Fruit fly (Drosophila melanogaster): Measurements from ENCODE around the gene RunxB.

Gene RunxB

DNA sequence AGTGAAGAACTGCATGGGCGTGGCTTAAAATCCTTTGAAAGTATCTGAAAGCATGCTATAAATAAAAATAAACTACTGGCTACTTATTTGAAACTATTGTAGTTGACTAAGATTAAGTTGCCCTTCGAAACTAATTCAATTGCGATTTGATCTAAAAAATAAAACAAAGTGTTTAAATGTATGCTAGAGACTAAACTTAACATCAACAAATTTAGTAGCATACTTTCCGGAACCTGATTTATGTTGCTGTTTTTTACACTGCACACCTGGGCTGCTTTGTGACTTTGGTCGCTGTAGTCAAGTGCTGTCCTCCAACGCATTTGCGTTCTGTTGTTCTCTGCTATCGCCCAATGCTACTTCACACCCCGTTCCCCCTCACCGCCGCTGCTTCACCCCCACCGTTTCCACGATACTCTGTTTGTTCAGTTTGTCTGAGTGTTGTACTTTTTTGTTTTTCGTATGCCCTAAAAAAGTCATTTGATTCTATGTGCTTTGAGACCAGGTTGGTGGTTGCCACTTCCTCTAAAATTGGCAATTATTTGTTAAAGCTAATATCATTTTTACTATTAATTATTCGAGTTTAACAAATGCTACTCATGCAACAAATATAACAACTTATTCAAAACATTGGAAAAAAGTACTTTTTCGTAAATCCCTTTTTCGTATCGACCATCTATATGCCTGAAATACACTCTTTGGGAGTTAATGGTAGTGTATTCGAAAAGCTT lies 35.4 kb upstream of the RunxB start (continued):
- peak; percentile 37 for TF ChIP-seq Eip75B (GFP tag; optimal IDR thresholded peaks at IDR 0.05)
- peak; percentile 49 for TF ChIP-seq Smox (GFP tag; optimal IDR thresholded peaks at IDR 0.05)
- TF ChIP-seq Blimp-1 (GFP tag; optimal IDR thresholded peaks at IDR 0.05): peak; percentile 29
- peak; percentile 13 for TF ChIP-seq CG16779 (tag; optimal IDR thresholded peaks at IDR 0.05)
- no peak for TF ChIP-seq Eip93F (GFP tag; optimal IDR thresholded peaks at IDR 0.05)
- TF ChIP-seq acj6 (GFP tag; optimal IDR thresholded peaks at IDR 0.05): peak; percentile 27
- TF ChIP-seq CG11902 (GFP tag; optimal IDR thresholded peaks at IDR 0.05): no peak
- peak; percentile 68 for TF ChIP-seq Met (GFP tag; optimal IDR thresholded peaks at IDR 0.05)
- TF ChIP-seq CG6276 (GFP tag; optimal IDR thresholded peaks at IDR 0.05): peak; percentile 18
- no peak for TF ChIP-seq CG3919 (GFP tag; optimal IDR thresholded peaks at IDR 0.05)
- no peak for TF ChIP-seq Lpt (GFP tag; optimal IDR thresholded peaks at IDR 0.05)
- TF ChIP-seq CG7368 (GFP tag; optimal IDR thresholded peaks at IDR 0.05): no peak
- TF ChIP-seq CG8632 (GFP tag; optimal IDR thresholded peaks at IDR 0.05): peak; percentile 23
- no peak for TF ChIP-seq CG8319 (GFP tag; optimal IDR thresholded peaks at IDR 0.05)
- peak; percentile 50 for TF ChIP-seq pdm3 (GFP tag; optimal IDR thresholded peaks at IDR 0.05)
- TF ChIP-seq spab (GFP tag; optimal IDR thresholded peaks at IDR 0.05): peak; percentile 39
- TF ChIP-seq Sox14 (GFP tag; optimal IDR thresholded peaks at IDR 0.05): peak; percentile 58
- peak; percentile 9 for TF ChIP-seq CG6808 (GFP tag; optimal IDR thresholded peaks at IDR 0.05)
- TF ChIP-seq CG31627 (GFP tag; optimal IDR thresholded peaks at IDR 0.05): peak; percentile 43
- TF ChIP-seq salr (GFP tag; optimal IDR thresholded peaks at IDR 0.05): peak in 1 of 2 experiments; percentile 48
- peak; percentile 48 for TF ChIP-seq Hr39 (GFP tag; optimal IDR thresholded peaks at IDR 0.05)
- peak; percentile 61 for TF ChIP-seq lz (GFP tag; optimal IDR thresholded peaks at IDR 0.05)
- TF ChIP-seq Ets21C (GFP tag; optimal IDR thresholded peaks at IDR 0.05): peak; percentile 21

DNA sequence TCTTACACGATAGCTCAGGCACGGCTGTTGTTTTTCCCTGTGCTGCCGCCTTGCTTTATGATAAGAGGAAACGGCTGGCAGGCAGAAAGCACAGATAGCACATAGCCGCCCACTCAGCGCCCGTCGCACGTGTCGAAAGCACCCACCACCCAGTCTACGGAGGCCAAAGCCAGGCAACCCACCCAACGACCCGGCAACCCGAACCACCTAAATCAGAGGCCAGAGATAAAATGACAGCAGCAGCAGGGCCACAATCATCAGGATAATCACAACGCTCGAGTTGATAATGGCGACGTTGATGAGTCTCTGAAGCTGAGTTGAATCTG lies 34.8 kb upstream of the RunxB start:
- TF ChIP-seq Hr39 (GFP tag; optimal IDR thresholded peaks at IDR 0.05): no peak
- no peak for TF ChIP-seq Blimp-1 (GFP tag; optimal IDR thresholded peaks at IDR 0.05)
- TF ChIP-seq spab (GFP tag; optimal IDR thresholded peaks at IDR 0.05): no peak
- TF ChIP-seq Met (GFP tag; optimal IDR thresholded peaks at IDR 0.05): peak; percentile 7
- no peak for TF ChIP-seq CG1621 (tag; optimal IDR thresholded peaks at IDR 0.05)
- no peak for TF ChIP-seq CG8119 (GFP tag; IDR thresholded peaks at IDR 0.05)
- TF ChIP-seq eg (GFP tag; IDR thresholded peaks at IDR 0.05): no peak
- no peak for TF ChIP-seq CG6854 (GFP tag; optimal IDR thresholded peaks at IDR 0.05)
- no peak for TF ChIP-seq CG3919 (GFP tag; optimal IDR thresholded peaks at IDR 0.05)
- TF ChIP-seq fd85E (GFP tag; optimal IDR thresholded peaks at IDR 0.05): no peak
- no peak for TF ChIP-seq Ets21C (GFP tag; optimal IDR thresholded peaks at IDR 0.05)
- no peak for TF ChIP-seq Sox14 (GFP tag; optimal IDR thresholded peaks at IDR 0.05)
- no peak for TF ChIP-seq CG8632 (GFP tag; optimal IDR thresholded peaks at IDR 0.05)
- no peak for TF ChIP-seq pdm3 (GFP tag; optimal IDR thresholded peaks at IDR 0.05)
- no peak for TF ChIP-seq Ets96B (tag; optimal IDR thresholded peaks at IDR 0.05)
- TF ChIP-seq Sox15 (GFP tag; optimal IDR thresholded peaks at IDR 0.05): no peak
- peak; percentile 2 for TF ChIP-seq CG32006 (GFP tag; optimal IDR thresholded peaks at IDR 0.05)
- peak; percentile 98 for TF ChIP-seq svp (GFP tag)
- no peak for TF ChIP-seq Gug (GFP tag; IDR thresholded peaks at IDR 0.05)
- TF ChIP-seq CG31627 (GFP tag; optimal IDR thresholded peaks at IDR 0.05): no peak
- no peak for TF ChIP-seq Smox (GFP tag; optimal IDR thresholded peaks at IDR 0.05)
- TF ChIP-seq CG3032 (tag; optimal IDR thresholded peaks at IDR 0.05): no peak
- no peak for TF ChIP-seq Eip75B (GFP tag; optimal IDR thresholded peaks at IDR 0.05)
- no peak for TF ChIP-seq CG6276 (GFP tag; optimal IDR thresholded peaks at IDR 0.05)

DNA sequence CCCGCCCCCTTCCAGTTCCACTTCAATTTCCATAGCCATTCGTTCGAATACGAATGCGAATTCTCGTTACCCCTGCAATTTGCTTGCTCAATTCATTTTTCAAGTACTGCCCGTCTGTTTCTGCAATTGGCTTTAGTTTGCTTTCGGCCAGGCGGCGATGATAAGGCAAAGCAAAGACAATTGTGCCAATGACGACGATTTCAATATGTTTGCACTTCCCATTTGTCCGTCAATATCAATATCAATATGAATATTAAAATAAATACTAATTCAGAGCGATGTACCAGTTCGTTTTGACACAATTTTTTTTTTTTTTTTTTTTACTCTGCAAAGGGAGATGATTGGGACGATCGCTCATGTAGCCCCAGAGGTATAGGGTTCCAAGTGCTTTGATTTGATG lies 32.4 kb upstream of the RunxB start:
- TF ChIP-seq Sox102F (GFP tag; optimal IDR thresholded peaks at IDR 0.05) (peak; percentile 19), CG34406 (GFP tag; optimal IDR thresholded peaks at IDR 0.05) (peak; percentile 35), cyc (GFP tag; optimal IDR thresholded peaks at IDR 0.05) (no peak), Eip93F (GFP tag; optimal IDR thresholded peaks at IDR 0.05) (peak; percentile 17), CG8632 (GFP tag; optimal IDR thresholded peaks at IDR 0.05) (peak; percentile 27), ss (GFP tag; optimal IDR thresholded peaks at IDR 0.05) (no peak), CG3919 (GFP tag; optimal IDR thresholded peaks at IDR 0.05) (no peak), CG15336 (GFP tag; IDR thresholded peaks at IDR 0.05) (no peak), Hr38 (GFP tag; optimal IDR thresholded peaks at IDR 0.05) (no peak), dsx (GFP tag; optimal IDR thresholded peaks at IDR 0.05; ENCODE audit: poor library complexity, severe bottlenecking) (no peak), CG32006 (GFP tag; optimal IDR thresholded peaks at IDR 0.05) (no peak), Eip75B (GFP tag; optimal IDR thresholded peaks at IDR 0.05) (no peak), CG8119 (GFP tag; IDR thresholded peaks at IDR 0.05) (no peak), spab (GFP tag; optimal IDR thresholded peaks at IDR 0.05) (no peak), svp (GFP tag) (peak; percentile 61), OdsH (GFP tag; optimal IDR thresholded peaks at IDR 0.05) (no peak), CG6808 (GFP tag; optimal IDR thresholded peaks at IDR 0.05) (no peak), CG10669 (GFP tag; optimal IDR thresholded peaks at IDR 0.05) (no peak), CG11294 (GFP tag; IDR thresholded peaks at IDR 0.05) (no peak), pdm3 (GFP tag; optimal IDR thresholded peaks at IDR 0.05) (no peak), Ets96B (tag; optimal IDR thresholded peaks at IDR 0.05) (no peak), esn (GFP tag; optimal IDR thresholded peaks at IDR 0.05) (peak; percentile 48), lz (GFP tag; optimal IDR thresholded peaks at IDR 0.05) (no peak)
